Worm (Caenorhabditis elegans) whole organism, L1 larva: Measurements from ENCODE around the gene ssu-1.

Source experiments
- grh-1 ChIP-seq: fragments of 200-800 bp; sonication (Bioruptor generic); IDR thresholded peaks from 2 replicates; pipeline ENCODE4 v1.3.6; 2022; ENCODE audit warnings: missing genetic modification reagents, missing genetic modification characterization, missing compliant biosample characterization
- lir-3 ChIP-seq: sonication (generic microtip); optimal IDR thresholded peaks from 2 replicates; lab custom pipeline; 2016; ENCODE audit warnings: mild to moderate bottlenecking, missing genetic modification characterization, moderate library complexity, missing compliant biosample characterization; ENCODE audit not compliant: poor library complexity
- lsy-2 ChIP-seq, 2 experiments: fragments of 150-350 bp; optimal IDR thresholded peaks; 2 replicates each; lab custom pipeline; 2014; ENCODE audit warnings: missing biosample characterization in 2 of 2, missing genetic modification characterization in 2 of 2
- mdl-1 ChIP-seq, 2 experiments: fragments of 150-350 bp; optimal IDR thresholded peaks; 2 replicates each; lab custom pipeline; 2014 to 2017; ENCODE audit warnings: missing biosample characterization in 2 of 2, missing genetic modification characterization in 2 of 2, inconsistent platforms in 1 of 2
- nhr-11 ChIP-seq: fragments of 150-350 bp; optimal IDR thresholded peaks from 2 replicates; lab custom pipeline; 2014; ENCODE audit warnings: missing biosample characterization, missing genetic modification characterization
- nhr-28 ChIP-seq: fragments of 150-350 bp; optimal IDR thresholded peaks from 2 replicates; lab custom pipeline; 2014; ENCODE audit warnings: missing biosample characterization, missing genetic modification characterization
- sox-4 ChIP-seq: sonication (generic microtip); optimal IDR thresholded peaks from 2 replicates; lab custom pipeline; 2016; ENCODE audit warnings: missing genetic modification characterization, missing compliant biosample characterization
- sptf-1 ChIP-seq: fragments of 150-350 bp; optimal IDR thresholded peaks from 2 replicates; lab custom pipeline; 2014; ENCODE audit warnings: missing biosample characterization, missing genetic modification characterization
- tbx-2 ChIP-seq: sonication (generic microtip); optimal IDR thresholded peaks from 2 replicates; lab custom pipeline; 2016; ENCODE audit warnings: missing genetic modification characterization, missing compliant biosample characterization
- unc-62 ChIP-seq: fragments of 150-350 bp; optimal IDR thresholded peaks from 2 replicates; lab custom pipeline; 2014; ENCODE audit warnings: missing biosample characterization, missing genetic modification reagents, missing genetic modification characterization
- ztf-4 ChIP-seq: fragments of 150-350 bp; optimal IDR thresholded peaks from 2 replicates; lab custom pipeline; 2014; ENCODE audit warnings: missing biosample characterization, missing genetic modification characterization

DNA sequence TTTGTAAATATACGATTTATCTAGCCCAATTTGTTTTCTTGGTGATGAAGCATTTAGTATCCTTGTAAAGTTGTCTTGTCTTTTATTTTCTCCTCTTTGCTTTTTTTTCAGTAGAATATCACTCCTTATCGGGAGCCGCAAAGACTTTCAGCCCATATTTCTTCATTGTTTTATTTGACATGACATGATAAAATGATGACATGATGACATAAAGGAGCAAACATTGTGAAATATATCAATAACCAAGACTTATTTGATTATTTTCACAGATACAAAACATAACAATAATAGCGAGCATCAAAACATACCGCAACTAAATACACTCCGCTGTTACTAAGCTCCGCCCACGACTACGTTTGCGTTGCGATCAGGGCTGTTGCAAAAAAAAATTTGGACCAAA lies 32.7 kb upstream of the ssu-1 start:
- no peak for TF ChIP-seq ztf-4 (tag; lab: Kevin White, UChicago)
- no peak for TF ChIP-seq lsy-2 (tag; optimal IDR thresholded peaks at IDR 0.05; lab: Kevin White, UChicago)
- no peak for TF ChIP-seq nhr-11
- TF ChIP-seq sptf-1 (tag; lab: Kevin White, UChicago): no peak
- no peak for TF ChIP-seq tbx-2 (tag; lab: Kevin White, UChicago)
- TF ChIP-seq nhr-28: no peak
- TF ChIP-seq grh-1: no peak
- TF ChIP-seq sox-4 (tag; lab: Kevin White, UChicago): no peak
- no peak for TF ChIP-seq mdl-1 (tag; optimal IDR thresholded peaks at IDR 0.05; lab: Kevin White, UChicago)
- TF ChIP-seq lir-3 (tag; lab: Kevin White, UChicago): no peak
- no peak for TF ChIP-seq unc-62 (GFP tag; lab: Kevin White, UChicago)
